Worm (Caenorhabditis elegans): ENCODE data around the gene srh-265.

The srh-265 gene

DNA sequence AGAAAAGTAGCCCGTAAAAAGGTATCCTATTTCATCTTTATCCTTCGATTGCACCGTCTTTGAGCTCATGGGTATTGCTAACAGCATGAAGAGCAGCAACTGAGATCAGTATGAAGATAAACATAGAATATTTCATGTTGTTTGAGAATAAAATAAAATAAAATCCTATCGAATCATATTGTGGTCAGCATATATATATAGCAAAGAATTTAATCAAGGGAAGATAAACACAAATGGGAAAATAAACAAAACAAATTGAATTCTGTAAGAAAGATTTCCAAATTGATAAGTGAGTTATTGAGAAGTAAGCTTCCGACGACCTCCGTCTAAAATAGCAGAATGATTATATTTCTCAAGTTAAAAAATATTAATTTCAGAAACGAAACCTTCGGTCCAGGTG lies 27.7 kb downstream of the srh-265 start, which contains the start of gene T26H5.10:
Gene T26H5.10, minus strand, starts transcription at position 101 of the 400 bp plus-strand sequence.
- no peak for TF ChIP-seq ceh-58 (GFP tag; IDR thresholded peaks at IDR 0.05)

DNA sequence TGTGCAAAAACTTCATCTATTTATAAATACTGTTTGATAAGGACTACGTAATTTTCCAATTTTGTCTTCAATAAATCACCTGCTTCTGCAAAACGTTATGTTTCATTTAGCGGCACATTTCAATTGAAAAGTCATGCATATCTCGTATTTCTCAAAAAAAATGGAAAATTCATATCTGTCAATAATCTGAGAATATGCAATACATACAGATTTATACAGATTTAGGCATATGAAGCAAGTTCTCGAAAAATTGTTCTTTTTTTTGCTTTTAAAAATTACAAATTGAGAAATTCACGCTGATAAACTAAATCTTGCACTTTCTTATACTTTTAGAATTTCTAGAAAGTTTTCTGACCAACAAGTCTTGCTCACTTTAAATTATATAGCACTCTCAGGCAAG lies 28.1 kb downstream of the srh-265 start, which contains the start of gene T26H5.11:
Gene T26H5.11, minus strand, starts transcription at position 101 of the 400 bp plus-strand sequence.
- TF ChIP-seq ets-4 (GFP tag; optimal IDR thresholded peaks at IDR 0.05) = no peak
- TF ChIP-seq attf-5 (GFP tag; optimal IDR thresholded peaks at IDR 0.05) = no peak
- no peak for TF ChIP-seq ceh-58 (GFP tag; IDR thresholded peaks at IDR 0.05)
- no peak for TF ChIP-seq repo-1 (tag; optimal IDR thresholded peaks at IDR 0.05)
- TF ChIP-seq lir-1 (GFP tag; conservative IDR thresholded peaks at IDR 0.05) = no peak
- no peak for TF ChIP-seq sptf-2 (GFP tag; optimal IDR thresholded peaks at IDR 0.05)
- no peak for TF ChIP-seq egl-44 (GFP tag; IDR thresholded peaks at IDR 0.05)
- no peak for TF ChIP-seq F57C9.4 (tag; optimal IDR thresholded peaks at IDR 0.05)
- no peak for TF ChIP-seq dpff-1 (tag; optimal IDR thresholded peaks at IDR 0.05)
- no peak for TF ChIP-seq somi-1 (GFP tag; optimal IDR thresholded peaks at IDR 0.05)
- TF ChIP-seq F52B5.7 (tag; optimal IDR thresholded peaks at IDR 0.05) = no peak
- TF ChIP-seq lin-54 (GFP tag; optimal IDR thresholded peaks at IDR 0.05) = no peak
- TF ChIP-seq ekl-4 (GFP tag; IDR thresholded peaks at IDR 0.05) = no peak

DNA sequence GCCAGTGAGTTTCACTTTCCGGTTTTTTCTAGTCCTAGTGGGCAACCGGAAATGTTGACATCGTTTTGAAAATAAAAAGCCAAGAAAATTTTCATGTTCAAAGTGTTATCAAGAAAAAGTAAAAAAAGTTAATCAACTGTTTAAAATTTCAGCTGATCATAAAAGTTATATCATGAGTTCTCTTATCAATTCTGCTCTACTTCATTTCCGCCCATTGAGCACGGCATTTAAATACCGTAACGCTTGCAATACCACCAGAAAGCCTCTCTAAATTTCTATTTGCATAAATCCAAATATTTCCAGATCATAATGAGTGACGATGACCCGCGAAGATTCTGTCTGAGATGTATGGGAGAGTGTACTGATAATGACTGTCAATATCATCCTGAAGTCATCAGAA lies 28.6 kb downstream of the srh-265 start, which contains the start of gene T26H5.9:
Gene T26H5.9, plus strand, starts transcription at position 302 of the 400 bp plus-strand sequence.
- TF ChIP-seq nhr-80 (tag; optimal IDR thresholded peaks at IDR 0.05) = peak; percentile 2
- TF ChIP-seq madf-3 (GFP tag; IDR thresholded peaks at IDR 0.05) = no peak

DNA sequence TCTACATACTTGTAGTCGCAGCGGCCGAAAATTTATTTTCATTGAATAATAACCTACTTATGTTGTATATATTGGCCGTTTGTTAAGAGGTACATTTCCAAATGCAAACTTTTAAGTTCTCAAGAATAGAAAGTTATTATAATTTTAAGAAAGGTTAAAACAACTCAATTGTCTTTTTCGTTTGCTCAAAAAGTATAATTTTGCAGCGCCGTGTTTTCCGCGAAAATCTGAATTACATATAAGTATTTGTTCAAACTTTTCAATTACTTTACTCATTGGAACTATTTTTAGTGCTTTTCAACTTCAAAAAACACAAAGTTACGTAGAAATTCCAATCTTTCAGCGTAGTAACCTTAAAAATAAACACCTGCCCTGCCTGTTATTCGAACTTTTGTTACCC lies 29.4 kb downstream of the srh-265 start, which contains the start of gene srh-239:
Gene srh-239, plus strand, starts transcription at position 301 of the 400 bp plus-strand sequence.
- TF ChIP-seq Y53F4B.3 (GFP tag; IDR thresholded peaks at IDR 0.05) (no peak), ceh-100 (GFP tag; IDR thresholded peaks at IDR 0.05) (no peak), aptf-3 (GFP tag; IDR thresholded peaks at IDR 0.05) (no peak), unc-130 (GFP tag; optimal IDR thresholded peaks at IDR 0.05) (no peak), zfh-2 (GFP tag; conservative IDR thresholded peaks at IDR 0.05) (no peak), nhr-120 (GFP tag; IDR thresholded peaks at IDR 0.05) (no peak), dpff-1 (tag; optimal IDR thresholded peaks at IDR 0.05) (no peak), C17E4.6 (GFP tag; IDR thresholded peaks at IDR 0.05) (no peak), rcor-1 (GFP tag; IDR thresholded peaks at IDR 0.05) (no peak), attf-5 (GFP tag; optimal IDR thresholded peaks at IDR 0.05) (no peak), hlh-26 (GFP tag; conservative IDR thresholded peaks at IDR 0.05) (no peak), lin-40 (tag; optimal IDR thresholded peaks at IDR 0.05) (no peak), xnd-1 (tag; optimal IDR thresholded peaks at IDR 0.05) (no peak), F49E8.2 (tag; optimal IDR thresholded peaks at IDR 0.05; ENCODE audit: insufficient read depth) (no peak)

DNA sequence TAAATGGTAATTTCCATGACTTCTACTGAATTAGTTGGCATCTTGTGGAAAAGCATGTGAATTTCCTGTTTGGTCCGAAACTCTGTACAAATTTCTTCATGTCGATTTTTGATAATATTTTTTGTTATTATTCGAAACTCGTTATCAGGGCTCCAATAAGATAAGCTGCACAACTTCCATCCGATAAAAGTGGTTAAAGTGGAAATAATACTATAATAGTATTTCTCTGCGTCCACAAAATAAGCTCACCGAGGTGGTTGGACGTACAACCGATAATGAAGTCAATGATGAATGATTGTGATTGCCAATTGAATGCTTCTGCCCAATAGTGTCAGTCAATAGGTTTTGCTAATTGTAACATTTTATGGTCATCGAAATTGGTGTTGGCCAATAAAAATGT lies 32.4 kb downstream of the srh-265 start, which contains the start of gene T26H5.4:
Gene T26H5.4, minus strand, starts transcription at position 294 of the 400 bp plus-strand sequence.
- TF ChIP-seq zfh-2 (GFP tag; conservative IDR thresholded peaks at IDR 0.05) (no peak), K11D2.4 (GFP tag; IDR thresholded peaks at IDR 0.05) (no peak), unc-62 (GFP tag; optimal IDR thresholded peaks at IDR 0.05) (no peak), ceh-40 (GFP tag; IDR thresholded peaks at IDR 0.05) (no peak), die-1 (tag; optimal IDR thresholded peaks at IDR 0.05) (no peak), ZK185.1 (tag; optimal IDR thresholded peaks at IDR 0.05; ENCODE audit: poor library complexity, severe bottlenecking) (no peak), nhr-80 (tag; optimal IDR thresholded peaks at IDR 0.05) (peak; percentile 3)
